Worm (Caenorhabditis elegans): ENCODE results near the gene T03E6.9.
A peak's percentile ranks its signal among the peaks of the same experiment; 100 is the strongest.

T03E6.9 gene

ce11 chrV:16640366-16640765 lies 39.8 kb upstream of the T03E6.9 start:
- TF ChIP-seq mml-1 (tag; optimal IDR thresholded peaks at IDR 0.05) (no peak), elt-2 (tag; optimal IDR thresholded peaks at IDR 0.05) (peak; percentile 32)

ce11 chrV:16638204-16638603 lies 37.7 kb upstream of the T03E6.9 start, which contains the start of gene srw-76:
Gene srw-76 (minus strand): TSS chrV:16638304.
- TF ChIP-seq ceh-16 (tag; optimal IDR thresholded peaks at IDR 0.05) (no peak), snpc-4 (tag; optimal IDR thresholded peaks at IDR 0.05) (no peak), nhr-25 (tag; optimal IDR thresholded peaks at IDR 0.05) (no peak), nhr-237 (tag; optimal IDR thresholded peaks at IDR 0.05) (no peak), fkh-10 (GFP tag; optimal IDR thresholded peaks at IDR 0.05) (no peak), hmg-11 (tag; optimal IDR thresholded peaks at IDR 0.05) (no peak)

ce11 chrV:16635911-16636310 lies 35.4 kb upstream of the T03E6.9 start, which contains the start of gene mltn-11:
Gene mltn-11 (plus strand): TSS chrV:16636186.
- TF ChIP-seq elt-2 (tag; optimal IDR thresholded peaks at IDR 0.05) = peak; percentile 28
- TF ChIP-seq ceh-16 (tag; optimal IDR thresholded peaks at IDR 0.05) = no peak
- TF ChIP-seq ceh-9 (tag; optimal IDR thresholded peaks at IDR 0.05) = no peak
- TF ChIP-seq elt-1 (tag; optimal IDR thresholded peaks at IDR 0.05) = no peak
- TF ChIP-seq egl-27 (tag; optimal IDR thresholded peaks at IDR 0.05) = no peak
- TF ChIP-seq ztf-4 (tag; optimal IDR thresholded peaks at IDR 0.05) = no peak
- TF ChIP-seq ama-1 (optimal IDR thresholded peaks at IDR 0.05) = no peak

- TF ChIP-seq mdl-1 (tag; optimal IDR thresholded peaks at IDR 0.05) (no peak), ZK546.5 (tag; optimal IDR thresholded peaks at IDR 0.05) (no peak), nhr-28 (tag; optimal IDR thresholded peaks at IDR 0.05) (no peak), lsy-12 (tag; optimal IDR thresholded peaks at IDR 0.05) (no peak), aly-2 (tag; optimal IDR thresholded peaks at IDR 0.05) (no peak), nhr-77 (tag; optimal IDR thresholded peaks at IDR 0.05) (no peak), fkh-10 (GFP tag; optimal IDR thresholded peaks at IDR 0.05) (no peak), lin-15B (tag; optimal IDR thresholded peaks at IDR 0.05) (no peak), nhr-11 (tag; optimal IDR thresholded peaks at IDR 0.05) (no peak)
Observed at ce11 chrV:16629600-16629999, 29.1 kb upstream of the T03E6.9 start, which contains the start of gene srd-21. Gene srd-21 (plus strand): TSS chrV:16629900.

DNA sequence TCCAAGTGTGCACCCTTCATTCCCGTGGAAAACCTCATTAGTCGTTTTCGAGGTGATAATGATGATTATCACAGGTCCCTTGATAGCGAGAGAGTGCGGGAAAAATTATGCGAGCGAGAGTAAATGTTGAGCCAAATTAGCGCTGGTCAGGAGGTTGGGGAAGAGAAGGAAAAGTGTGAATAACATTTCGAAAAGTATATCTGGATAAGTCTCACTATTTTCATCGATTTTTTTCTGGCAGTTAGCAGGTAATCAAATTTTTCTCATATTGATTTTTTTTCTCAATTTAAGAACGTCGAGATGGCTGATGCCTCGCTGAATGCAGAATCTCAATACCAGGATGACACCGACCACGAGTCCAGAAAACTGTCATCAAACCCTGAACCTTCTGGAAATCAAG lies 28.5 kb upstream of the T03E6.9 start, which contains the start of gene W06G6.2:
W06G6.2 (plus strand) TSS at position 301 of the 400 bp plus-strand sequence.
- no peak for TF ChIP-seq tbx-2 (tag; optimal IDR thresholded peaks at IDR 0.05)
- TF ChIP-seq ztf-11 (tag; optimal IDR thresholded peaks at IDR 0.05) = no peak

DNA sequence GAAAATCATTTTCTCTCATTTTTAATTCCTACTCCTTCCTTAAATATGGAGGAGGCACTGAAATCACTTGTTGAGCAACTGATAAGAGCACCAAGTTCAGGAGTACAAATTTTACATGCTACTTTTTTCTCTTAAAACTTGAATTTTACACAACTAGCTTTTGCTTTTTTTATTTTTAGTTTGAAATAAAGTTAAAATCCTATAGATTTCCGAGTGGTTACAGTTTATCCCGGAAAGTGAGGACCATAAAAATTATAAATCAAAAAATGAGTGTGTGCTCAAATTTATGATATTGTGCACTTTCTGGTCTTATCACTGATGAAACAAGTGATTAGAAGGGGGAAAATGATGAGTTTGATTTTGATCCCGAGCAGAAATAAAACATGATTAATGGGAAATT lies 27.4 kb upstream of the T03E6.9 start, which contains the start of gene oac-53:
oac-53 (minus strand) TSS at position 9 of the 400 bp plus-strand sequence.
- TF ChIP-seq elt-2 (tag; optimal IDR thresholded peaks at IDR 0.05) = peak; percentile 73
- TF ChIP-seq pqm-1 (tag; optimal IDR thresholded peaks at IDR 0.05) = peak; percentile 19
- TF ChIP-seq egl-27 (tag; optimal IDR thresholded peaks at IDR 0.05) = no peak

ce11 chrV:16622754-16623261 lies 22.3 kb upstream of the T03E6.9 start, which contains the start of gene Y70C5A.2:
Gene Y70C5A.2 (minus strand): TSS chrV:16623211.
- TF ChIP-seq snpc-4 (tag; optimal IDR thresholded peaks at IDR 0.05) (no peak), nfya-1 (tag; optimal IDR thresholded peaks at IDR 0.05; ENCODE audit: insufficient read depth) (no peak), egl-5 (tag; optimal IDR thresholded peaks at IDR 0.05) (no peak), ztf-11 (tag; optimal IDR thresholded peaks at IDR 0.05) (no peak), egl-27 (tag; optimal IDR thresholded peaks at IDR 0.05) (no peak), ZK546.5 (tag; optimal IDR thresholded peaks at IDR 0.05) (no peak), lin-15B (tag; optimal IDR thresholded peaks at IDR 0.05) (no peak), fkh-2 (tag; optimal IDR thresholded peaks at IDR 0.05) (no peak), nhr-77 (tag; optimal IDR thresholded peaks at IDR 0.05) (no peak), daf-12 (tag; optimal IDR thresholded peaks at IDR 0.05) (no peak), nhr-28 (tag; optimal IDR thresholded peaks at IDR 0.05) (no peak), lsy-12 (tag; optimal IDR thresholded peaks at IDR 0.05) (no peak), ama-1 (optimal IDR thresholded peaks at IDR 0.05) (no peak)

ce11 chrV:16621894-16622293 lies 21.4 kb upstream of the T03E6.9 start:
- TF ChIP-seq nhr-25 (tag; optimal IDR thresholded peaks at IDR 0.05) (no peak), elt-2 (tag; optimal IDR thresholded peaks at IDR 0.05) (peak; percentile 18)
